Fruit fly (Drosophila melanogaster) whole organism, embryonic: ENCODE data around the gene Neurl4.
A peak's percentile ranks its signal among the peaks of the same experiment; 100 is the strongest.

Experiments
- Adf1 ChIP-seq: fragments of 200-800 bp; sonication (Bioruptor generic); IDR thresholded peaks from 2 replicates; pipeline ENCODE4 v1.3.6; 2022; ENCODE audit warnings: missing biosample characterization, missing genetic modification characterization
- Atf6 ChIP-seq: fragments of 200-800 bp; sonication (Bioruptor generic); IDR thresholded peaks from 2 replicates; pipeline ENCODE4 v1.3.6; 2022; ENCODE audit warnings: missing biosample characterization, missing genetic modification characterization
- CG11093 ChIP-seq: fragments of 200-800 bp; sonication (Bioruptor generic); IDR thresholded peaks from 3 replicates; pipeline ENCODE4 v1.3.6; 2022; ENCODE audit warnings: missing biosample characterization, missing genetic modification characterization
- CG12104 ChIP-seq: fragments of 200-800 bp; sonication (Bioruptor generic); optimal IDR thresholded peaks from 3 replicates; lab custom pipeline; 2016; ENCODE audit warnings: missing biosample characterization, missing genetic modification characterization
- CG13287 ChIP-seq: fragments of 200-800 bp; sonication (Bioruptor generic); IDR thresholded peaks from 2 replicates; pipeline ENCODE4 v1.3.6; 2022; ENCODE audit warnings: missing biosample characterization, missing genetic modification characterization; ENCODE audit not compliant: partially characterized antibody
- CG16815 ChIP-seq: fragments of 200-800 bp; sonication (Bioruptor generic); optimal IDR thresholded peaks from 3 replicates; lab custom pipeline; 2017; ENCODE audit warnings: missing biosample characterization, mild to moderate bottlenecking, missing genetic modification characterization
- CG17568 ChIP-seq: fragments of 200-800 bp; sonication (Bioruptor generic); optimal IDR thresholded peaks from 2 replicates; lab custom pipeline; 2018; ENCODE audit warnings: missing biosample characterization, mild to moderate bottlenecking, missing genetic modification characterization, moderate library complexity
- CG18262 ChIP-seq: fragments of 200-800 bp; optimal IDR thresholded peaks from 3 replicates; lab custom pipeline; 2019; ENCODE audit warnings: missing biosample characterization, mild to moderate bottlenecking, missing genetic modification characterization, moderate library complexity
- CG32772 ChIP-seq: fragments of 200-800 bp; sonication (Bioruptor generic); IDR thresholded peaks from 2 replicates; pipeline ENCODE4 v1.3.6; 2022; ENCODE audit warnings: missing biosample characterization, missing genetic modification characterization
- CG33213 ChIP-seq: fragments of 200-800 bp; sonication (Bioruptor generic); optimal IDR thresholded peaks from 3 replicates; lab custom pipeline; 2016; ENCODE audit warnings: missing biosample characterization, missing genetic modification characterization
- CG7556 ChIP-seq: fragments of 200-800 bp; sonication (Bioruptor generic); optimal IDR thresholded peaks from 2 replicates; lab custom pipeline; 2017; ENCODE audit warnings: missing biosample characterization, mild to moderate bottlenecking, missing genetic modification characterization
- CG8388 ChIP-seq: fragments of 200-800 bp; sonication (Bioruptor generic); optimal IDR thresholded peaks from 2 replicates; lab custom pipeline; 2019; ENCODE audit warnings: missing biosample characterization, mild to moderate bottlenecking, missing genetic modification characterization, moderate library complexity
- D ChIP-seq, 2 experiments: fragments of 200-800 bp in 1 of 2; fragments of >200 bp in 1 of 2; sonication (Bioruptor generic) in 1 of 2; optimal IDR thresholded peaks; 2 replicates in 1 of 2; 3 replicates in 1 of 2; lab custom pipeline; 2017; ENCODE audit warnings: mild to moderate bottlenecking in 1 of 2, missing biosample characterization in 1 of 2, missing genetic modification characterization in 1 of 2, missing genetic modification reagents in 1 of 2
- D19A ChIP-seq: fragments of 200-800 bp; optimal IDR thresholded peaks from 3 replicates; lab custom pipeline; 2019; ENCODE audit warnings: missing biosample characterization, mild to moderate bottlenecking, missing genetic modification characterization, moderate library complexity
- Dad ChIP-seq: fragments of 200-800 bp; sonication (Bioruptor generic); optimal IDR thresholded peaks from 3 replicates; lab custom pipeline; 2016; ENCODE audit warnings: missing biosample characterization, missing genetic modification characterization
- Dbx ChIP-seq: fragments of 200-800 bp; sonication (Bioruptor generic); IDR thresholded peaks from 3 replicates; pipeline ENCODE4 v1.3.6; 2022; ENCODE audit warnings: missing biosample characterization, missing genetic modification characterization
- ERR ChIP-seq: fragments of 200-800 bp; sonication (Bioruptor generic); optimal IDR thresholded peaks from 2 replicates; lab custom pipeline; 2016; ENCODE audit warnings: missing biosample characterization, missing genetic modification characterization
- Hey ChIP-seq: fragments of 200-800 bp; sonication (Bioruptor generic); optimal IDR thresholded peaks from 3 replicates; lab custom pipeline; 2018; ENCODE audit warnings: missing biosample characterization, mild to moderate bottlenecking, missing genetic modification characterization
- Hmr ChIP-seq: fragments of 200-800 bp; sonication (Bioruptor generic); optimal IDR thresholded peaks from 3 replicates; lab custom pipeline; 2017; ENCODE audit warnings: mild to moderate bottlenecking, missing biosample characterization, missing genetic modification reagents, missing genetic modification characterization
- Hr3 ChIP-seq: fragments of 200-800 bp; sonication (Bioruptor generic); optimal IDR thresholded peaks from 3 replicates; lab custom pipeline; 2016; ENCODE audit warnings: missing biosample characterization, missing genetic modification characterization
- Lpt ChIP-seq: fragments of >200 bp; optimal IDR thresholded peaks from 2 replicates; lab custom pipeline; 2018; ENCODE audit warnings: missing biosample characterization, missing genetic modification characterization
- Meics ChIP-seq: fragments of 200-800 bp; sonication (Bioruptor generic); optimal IDR thresholded peaks from 2 replicates; lab custom pipeline; 2017; ENCODE audit warnings: missing biosample characterization, mild to moderate bottlenecking, missing genetic modification characterization
- NK7.1 ChIP-seq: fragments of 200-800 bp; sonication (Bioruptor generic); optimal IDR thresholded peaks from 3 replicates; lab custom pipeline; 2016; ENCODE audit warnings: missing biosample characterization, missing genetic modification characterization
- Nf-YC ChIP-seq: fragments of 200-800 bp; optimal IDR thresholded peaks from 3 replicates; lab custom pipeline; 2019; ENCODE audit warnings: missing biosample characterization, mild to moderate bottlenecking, missing genetic modification characterization, moderate library complexity
- Oaz ChIP-seq: fragments of 200-800 bp; sonication (Bioruptor generic); IDR thresholded peaks from 2 replicates; pipeline ENCODE4 v1.3.6; 2022; ENCODE audit warnings: missing biosample characterization, missing genetic modification characterization
- Stat92E ChIP-seq, 3 experiments: fragments of >200 bp in 2 of 3; fragments of 200-800 bp in 1 of 3; sonication (Bioruptor generic) in 1 of 3; optimal IDR thresholded peaks; 2 replicates each; lab custom pipeline; 2017 to 2019; ENCODE audit warnings: missing biosample characterization in 3 of 3, missing genetic modification characterization in 3 of 3, mild to moderate bottlenecking in 1 of 3, moderate library complexity in 1 of 3
- Tbp ChIP-seq: fragments of >200 bp; optimal IDR thresholded peaks from 2 replicates; lab custom pipeline; 2018; ENCODE audit warnings: missing biosample characterization, missing genetic modification characterization
- Usf ChIP-seq: fragments of 200-800 bp; sonication (Bioruptor generic); optimal IDR thresholded peaks from 2 replicates; lab custom pipeline; 2017; ENCODE audit warnings: missing genotype, missing biosample characterization, missing genetic modification characterization
- Xbp1 ChIP-seq: fragments of 200-800 bp; sonication (Bioruptor generic); optimal IDR thresholded peaks from 3 replicates; lab custom pipeline; 2016; ENCODE audit warnings: missing biosample characterization, mild to moderate bottlenecking, missing genetic modification characterization
- ac ChIP-seq: fragments of 200-800 bp; sonication (Bioruptor generic); optimal IDR thresholded peaks from 3 replicates; lab custom pipeline; 2017; ENCODE audit warnings: missing biosample characterization, mild to moderate bottlenecking, missing genetic modification characterization
- ash1 ChIP-seq: fragments of 200-800 bp; sonication (Bioruptor generic); optimal IDR thresholded peaks from 2 replicates; lab custom pipeline; 2018; ENCODE audit warnings: missing biosample characterization, mild to moderate bottlenecking, missing genetic modification characterization
- ato ChIP-seq: fragments of 200-800 bp; sonication (Bioruptor generic); IDR thresholded peaks from 2 replicates; pipeline ENCODE4 v1.3.6; 2022; ENCODE audit warnings: missing biosample characterization, missing genetic modification characterization; ENCODE audit not compliant: partially characterized antibody
- cato ChIP-seq: fragments of 200-800 bp; sonication (Bioruptor generic); optimal IDR thresholded peaks from 2 replicates; lab custom pipeline; 2016; ENCODE audit warnings: missing biosample characterization, missing genetic modification characterization, borderline replicate concordance
- caup ChIP-seq: fragments of 200-800 bp; sonication (Bioruptor generic); optimal IDR thresholded peaks from 3 replicates; lab custom pipeline; 2017; ENCODE audit warnings: missing biosample characterization, mild to moderate bottlenecking, missing genetic modification characterization, moderate library complexity; ENCODE audit not compliant: severe bottlenecking
- fd3F ChIP-seq: fragments of 200-800 bp; sonication (Bioruptor generic); optimal IDR thresholded peaks from 2 replicates; lab custom pipeline; 2018; ENCODE audit warnings: missing biosample characterization, mild to moderate bottlenecking, missing genetic modification characterization, moderate library complexity
- fd96Cb ChIP-seq: fragments of 200-800 bp; sonication (Bioruptor generic); optimal IDR thresholded peaks from 2 replicates; lab custom pipeline; 2018; ENCODE audit warnings: missing biosample characterization, mild to moderate bottlenecking, missing genetic modification characterization, moderate library complexity
- hbn ChIP-seq: fragments of 200-800 bp; sonication (Bioruptor generic); IDR thresholded peaks from 2 replicates; pipeline ENCODE4 v1.3.6; 2022; ENCODE audit warnings: missing biosample characterization, missing genetic modification characterization; ENCODE audit not compliant: partially characterized antibody
- hth ChIP-seq: fragments of >200 bp; optimal IDR thresholded peaks from 2 replicates; lab custom pipeline; 2017; ENCODE audit warnings: inconsistent platforms
- insv ChIP-seq, 2 experiments: fragments of 200-800 bp; sonication (Bioruptor generic); optimal IDR thresholded peaks; 3 replicates each; lab custom pipeline; 2016 to 2018; ENCODE audit warnings: missing biosample characterization in 2 of 2, missing genetic modification characterization in 2 of 2
- pzg ChIP-seq: fragments of 200-800 bp; sonication (Bioruptor generic); optimal IDR thresholded peaks from 3 replicates; lab custom pipeline; 2018; ENCODE audit warnings: missing biosample characterization, mild to moderate bottlenecking, missing genetic modification characterization, moderate library complexity
- row ChIP-seq: fragments of 200-800 bp; sonication (Bioruptor generic); IDR thresholded peaks from 3 replicates; pipeline ENCODE4 v1.3.6; 2022; ENCODE audit warnings: missing biosample characterization, missing genetic modification characterization
- salm ChIP-seq: fragments of 200-800 bp; sonication (Bioruptor generic); optimal IDR thresholded peaks from 2 replicates; lab custom pipeline; 2018; ENCODE audit warnings: missing biosample characterization, mild to moderate bottlenecking, missing genetic modification characterization
- sc ChIP-seq, 3 experiments: fragments of >200 bp in 2 of 3; fragments of 200-800 bp in 1 of 3; sonication (Bioruptor generic) in 1 of 3; optimal IDR thresholded peaks; 2 replicates in 2 of 3; 3 replicates in 1 of 3; lab custom pipeline; 2017; ENCODE audit warnings: mild to moderate bottlenecking in 1 of 3, missing biosample characterization in 1 of 3, missing genetic modification characterization in 1 of 3, missing genetic modification reagents in 1 of 3
- seq ChIP-seq: fragments of 200-800 bp; sonication (Bioruptor generic); IDR thresholded peaks from 2 replicates; pipeline ENCODE4 v1.3.6; 2022; ENCODE audit warnings: missing biosample characterization, missing genetic modification characterization
- sima ChIP-seq: fragments of 200-800 bp; sonication (Bioruptor generic); optimal IDR thresholded peaks from 2 replicates; lab custom pipeline; 2016; ENCODE audit warnings: missing biosample characterization, missing genetic modification characterization
- sna ChIP-seq: fragments of 200-800 bp; sonication (Bioruptor generic); IDR thresholded peaks from 2 replicates; pipeline ENCODE4 v1.3.6; 2022; ENCODE audit warnings: missing biosample characterization, missing genetic modification characterization; ENCODE audit not compliant: partially characterized antibody
- ttk ChIP-seq: fragments of 200-800 bp; sonication (Bioruptor generic); IDR thresholded peaks from 2 replicates; pipeline ENCODE4 v2.1.2; 2022; ENCODE audit warnings: missing biosample characterization, missing genetic modification characterization
- twi ChIP-seq: fragments of 200-800 bp; optimal IDR thresholded peaks from 2 replicates; lab custom pipeline; 2019; ENCODE audit warnings: missing biosample characterization, mild to moderate bottlenecking, missing genetic modification characterization, moderate library complexity
- usp ChIP-seq: fragments of >200 bp; optimal IDR thresholded peaks from 2 replicates; lab custom pipeline; 2017; ENCODE audit warnings: missing biosample characterization, missing genetic modification characterization
- wdn ChIP-seq: fragments of 200-800 bp; sonication (Bioruptor generic); IDR thresholded peaks from 2 replicates; pipeline ENCODE4 v1.3.6; 2022; ENCODE audit warnings: missing biosample characterization, missing genetic modification characterization

Gene Neurl4

dm6 chr3L:14071621-14072020, 21.9 kb upstream of the Neurl4 start, which contains the start of gene Pex1 (continued):
- no peak for TF ChIP-seq CG12104
- peak; percentile 90 for TF ChIP-seq CG13287 (GFP tag; lab: Robert Waterston, UW)
- no peak for TF ChIP-seq Usf (GFP tag; lab: Kevin White, UChicago)
- TF ChIP-seq Dbx (GFP tag; lab: Robert Waterston, UW): peak; percentile 58; the same call in 2 of the 3 replicates
- TF ChIP-seq CG11093: no peak
- no peak for TF ChIP-seq Adf1
- no peak for TF ChIP-seq D (optimal IDR thresholded peaks at IDR 0.05; lab: Kevin White, UChicago)
- TF ChIP-seq D (GFP tag; optimal IDR thresholded peaks at IDR 0.05; lab: Kevin White, UChicago): no peak
- no peak for TF ChIP-seq sima (GFP tag; lab: Kevin White, UChicago)
- peak; percentile 70 for TF ChIP-seq hbn (GFP tag; lab: Robert Waterston, UW)
- TF ChIP-seq Oaz (GFP tag; lab: Robert Waterston, UW): no peak
- peak; percentile 69 for TF ChIP-seq pzg (GFP tag; lab: Kevin White, UChicago)
- TF ChIP-seq fd3F (GFP tag; lab: Kevin White, UChicago): no peak
- peak in 1 of 2 experiments; percentile 43 for TF ChIP-seq insv (GFP tag; optimal IDR thresholded peaks at IDR 0.05; lab: Kevin White, UChicago)
- TF ChIP-seq CG8388 (GFP tag; lab: Kevin White, UChicago): no peak
- TF ChIP-seq Hr3 (GFP tag; lab: Kevin White, UChicago): no peak
- TF ChIP-seq ERR (GFP tag; lab: Kevin White, UChicago): no peak
- no peak for TF ChIP-seq Nf-YC
- TF ChIP-seq Atf6 (GFP tag; lab: Robert Waterston, UW): no peak
- no peak for TF ChIP-seq Hmr (GFP tag; lab: Kevin White, UChicago)
- no peak for TF ChIP-seq CG33213 (GFP tag; lab: Kevin White, UChicago)
- no peak for TF ChIP-seq D19A (tag; lab: Kevin White, UChicago)
- TF ChIP-seq ato (GFP tag; lab: Robert Waterston, UW): peak; percentile 53; the same call in 1 of the 2 replicates
- no peak for TF ChIP-seq twi (tag; lab: Kevin White, UChicago)
- no peak for TF ChIP-seq sc (optimal IDR thresholded peaks at IDR 0.05; lab: Kevin White, UChicago)
- no peak for TF ChIP-seq sc (GFP tag; optimal IDR thresholded peaks at IDR 0.05; lab: Kevin White, UChicago)
- no peak for TF ChIP-seq fd96Cb (tag; lab: Kevin White, UChicago)
- no peak for TF ChIP-seq CG16815
- TF ChIP-seq sna (GFP tag; lab: Robert Waterston, UW): peak; percentile 88
- TF ChIP-seq Stat92E (GFP tag; optimal IDR thresholded peaks at IDR 0.05; lab: Kevin White, UChicago): no peak
- no peak for TF ChIP-seq Xbp1 (GFP tag; lab: Kevin White, UChicago)
- TF ChIP-seq CG17568: no peak
- TF ChIP-seq row (GFP tag; lab: Robert Waterston, UW): peak; percentile 54; the same call in 1 of the 3 replicates
- no peak for TF ChIP-seq Hey
- no peak for TF ChIP-seq hth (lab: Kevin White, UChicago)
- no peak for TF ChIP-seq cato (GFP tag; lab: Kevin White, UChicago)
- no peak for TF ChIP-seq ac (GFP tag; lab: Kevin White, UChicago)
- no peak for TF ChIP-seq usp (GFP tag; lab: Kevin White, UChicago)
- TF ChIP-seq Dad: no peak
- TF ChIP-seq CG32772 (GFP tag; lab: Robert Waterston, UW): no peak
- TF ChIP-seq caup (GFP tag; lab: Kevin White, UChicago): no peak
- TF ChIP-seq ash1 (GFP tag; lab: Kevin White, UChicago): no peak
- TF ChIP-seq CG18262 (tag; lab: Kevin White, UChicago): no peak
- TF ChIP-seq ttk (GFP tag; lab: Robert Waterston, UW): no peak
- no peak for TF ChIP-seq wdn (GFP tag; lab: Robert Waterston, UW)
- TF ChIP-seq Meics (GFP tag; lab: Kevin White, UChicago): no peak
- no peak for TF ChIP-seq seq (GFP tag; lab: Robert Waterston, UW)
- TF ChIP-seq NK7.1 (GFP tag; lab: Kevin White, UChicago): no peak
- no peak for TF ChIP-seq Lpt
- TF ChIP-seq salm (tag; lab: Kevin White, UChicago): no peak
- TF ChIP-seq Tbp (GFP tag; lab: Kevin White, UChicago): no peak
- no peak for TF ChIP-seq CG7556 (GFP tag; lab: Kevin White, UChicago)
